Worm (Caenorhabditis elegans) whole organism, L4 larva: ENCODE data around the gene C30B5.2.

Experiments used
- F26F4.8 ChIP-seq: fragments of 200-800 bp; sonication (Bioruptor generic); conservative IDR thresholded peaks from 2 replicates; pipeline ENCODE4 v1.3.6; 2022; ENCODE audit warnings: missing genetic modification characterization, missing compliant biosample characterization
- ama-1 ChIP-seq: fragments of 150-350 bp; optimal IDR thresholded peaks from 2 replicates; lab custom pipeline; 2014; ENCODE audit warnings: inconsistent platforms, mixed read lengths
- ceh-20 ChIP-seq: fragments of 200-800 bp; sonication (Bioruptor generic); IDR thresholded peaks from 2 replicates; pipeline ENCODE4 v1.3.6; 2022; ENCODE audit warnings: missing genetic modification reagents, missing genetic modification characterization, missing compliant biosample characterization
- ceh-82 ChIP-seq: sonication (generic microtip); optimal IDR thresholded peaks from 2 replicates; lab custom pipeline; 2017; ENCODE audit warnings: missing biosample characterization, missing genetic modification characterization
- dpl-1 ChIP-seq: fragments of 150-350 bp; optimal IDR thresholded peaks from 2 replicates; lab custom pipeline; 2014; ENCODE audit warnings: missing biosample characterization, missing genetic modification reagents, missing genetic modification characterization
- fos-1 ChIP-seq: fragments of 150-350 bp; optimal IDR thresholded peaks from 2 replicates; lab custom pipeline; 2014; ENCODE audit warnings: missing biosample characterization, missing genetic modification characterization
- nhr-237 ChIP-seq: sonication (generic microtip); optimal IDR thresholded peaks from 2 replicates; lab custom pipeline; 2017; ENCODE audit warnings: missing biosample characterization, missing genetic modification characterization

DNA sequence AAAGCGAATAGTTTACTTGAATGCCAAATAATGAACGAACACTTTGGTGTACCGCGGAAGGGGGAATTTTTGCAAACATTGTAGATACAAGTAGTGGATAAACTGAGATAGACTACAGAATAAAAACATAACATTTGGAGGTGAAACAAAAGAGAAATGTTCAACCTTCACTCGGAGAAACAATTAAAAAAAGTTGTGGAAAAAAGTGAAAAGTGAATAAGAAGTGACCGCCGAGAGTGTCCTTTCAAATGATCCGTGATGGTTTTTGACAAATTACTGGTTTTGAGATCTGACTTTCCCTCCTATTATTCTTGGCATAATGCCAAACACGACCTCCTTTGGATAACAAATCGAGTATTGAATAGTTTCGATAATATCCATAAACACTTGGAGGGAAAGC is 26.8 kb downstream of the C30B5.2 start:
- TF ChIP-seq fos-1 (tag; lab: Kevin White, UChicago) (no peak), ceh-20 (GFP tag; lab: Robert Waterston, UW) (no peak), F26F4.8 (no peak), ceh-82 (no peak), dpl-1 (GFP tag; lab: Kevin White, UChicago) (no peak), ama-1 (lab: Kevin White, UChicago) (no peak), nhr-237 (no peak)
